Fruit fly (Drosophila melanogaster): ENCODE data around the gene CG8006.
"Not testable (repeated sequence)": the region's sequence is repeated elsewhere in the genome, so short reads cannot be mapped to it uniquely, and the experiment has no call there.

The CG8006 gene

dm6 chr3L:8210596-8210995 is 1.1 kb upstream of the CG8006 start, which contains the start of gene tut:
Gene tut, minus strand, starts transcription at chr3L:8210743.
- no peak for TF ChIP-seq noc (tag; optimal IDR thresholded peaks at IDR 0.05)

- TF ChIP-seq noc (tag; optimal IDR thresholded peaks at IDR 0.05) = no peak
Observed at dm6 chr3L:8214980-8215379, 3.3 kb downstream of the CG8006 start, which contains the start of gene CG8012. Gene CG8012, plus strand, starts transcription at chr3L:8215280.

dm6 chr3L:8218883-8219282 is 7.2 kb downstream of the CG8006 start, which contains the start of gene CG13674:
Gene CG13674, minus strand, starts transcription at chr3L:8218983.
- no peak for TF ChIP-seq noc (tag; optimal IDR thresholded peaks at IDR 0.05)

dm6 chr3L:8219687-8220086 is 8.0 kb downstream of the CG8006 start:
- TF ChIP-seq noc (tag; optimal IDR thresholded peaks at IDR 0.05) = no peak

dm6 chr3L:8221835-8222234 is 10.1 kb downstream of the CG8006 start, which contains the start of gene CG13678:
Gene CG13678, plus strand, starts transcription at chr3L:8222141.
- TF ChIP-seq noc (tag; optimal IDR thresholded peaks at IDR 0.05) = no peak

- TF ChIP-seq noc (tag; optimal IDR thresholded peaks at IDR 0.05) = no peak
Observed at dm6 chr3L:8228924-8229323, 17.2 kb downstream of the CG8006 start, which contains the start of gene eIF4E3. Gene eIF4E3, plus strand, starts transcription at chr3L:8229224.

- not testable (repeated sequence) for TF ChIP-seq noc (tag; optimal IDR thresholded peaks at IDR 0.05)
Observed at dm6 chr3L:8238347-8238746, 26.7 kb downstream of the CG8006 start, which contains the start of gene Dscam4. Gene Dscam4, plus strand, starts transcription at chr3L:8238647.

dm6 chr3L:8240501-8240900 is 28.8 kb downstream of the CG8006 start, which contains the start of gene CG7213:
Gene CG7213, minus strand, starts transcription at chr3L:8240601.
- no peak for TF ChIP-seq noc (tag; optimal IDR thresholded peaks at IDR 0.05)

- TF ChIP-seq noc (tag; optimal IDR thresholded peaks at IDR 0.05) = no peak
Observed at dm6 chr3L:8240932-8241331, 29.2 kb downstream of the CG8006 start.
